Fruit fly (Drosophila melanogaster): ENCODE results near the gene RtGEF.

- TF ChIP-seq CG6163 (GFP tag; IDR thresholded peaks at IDR 0.05) (peak; percentile 80), CG4318 (GFP tag; optimal IDR thresholded peaks at IDR 0.05) (peak; percentile 58), Lpt (GFP tag; optimal IDR thresholded peaks at IDR 0.05) (peak; percentile 80), Sox102F (GFP tag; optimal IDR thresholded peaks at IDR 0.05) (no peak), Blimp-1 (GFP tag; optimal IDR thresholded peaks at IDR 0.05) (no peak), vri (GFP tag; optimal IDR thresholded peaks at IDR 0.05) (no peak), Gug (GFP tag; IDR thresholded peaks at IDR 0.05) (peak; percentile 87), spab (GFP tag; optimal IDR thresholded peaks at IDR 0.05) (no peak)
Observed at dm6 chr2L:20340635-20341034, 9.6 kb upstream of the RtGEF start.

Data from whole organism, prepupa.